Worm (Caenorhabditis elegans) whole organism, young adult: Measurements from ENCODE around the gene rsu-1.

Source experiments
- F52B5.7 ChIP-seq: sonication (generic microtip); optimal IDR thresholded peaks from 2 replicates; lab custom pipeline; 2016; ENCODE audit warnings: mild to moderate bottlenecking, missing genetic modification characterization, missing compliant biosample characterization
- F57A8.1 ChIP-seq: fragments of 200-800 bp; sonication (Bioruptor generic); optimal IDR thresholded peaks from 2 replicates; lab custom pipeline; 2018; ENCODE audit warnings: mild to moderate bottlenecking, missing genetic modification characterization, moderate library complexity, missing compliant biosample characterization
- Y53G8AR.9 ChIP-seq: fragments of 200-800 bp; sonication (Bioruptor generic); conservative IDR thresholded peaks from 2 replicates; pipeline ENCODE4 v1.3.6; 2022; ENCODE audit warnings: missing genetic modification reagents, missing genetic modification characterization, missing compliant biosample characterization
- Y95B8A.8 ChIP-seq: fragments of 200-800 bp; sonication (Bioruptor generic); IDR thresholded peaks from 2 replicates; pipeline ENCODE4 v1.3.6; 2022; ENCODE audit warnings: missing genetic modification reagents, missing genetic modification characterization, missing compliant biosample characterization
- atf-7 ChIP-seq: sonication (generic microtip); optimal IDR thresholded peaks from 2 replicates; lab custom pipeline; 2017; ENCODE audit warnings: mild to moderate bottlenecking, missing genetic modification characterization, missing compliant biosample characterization
- bed-2 ChIP-seq: fragments of 200-800 bp; sonication (Bioruptor generic); IDR thresholded peaks from 2 replicates; pipeline ENCODE4 v1.3.6; 2022; ENCODE audit warnings: missing genetic modification reagents, missing genetic modification characterization, missing compliant biosample characterization
- cebp-1 ChIP-seq, 2 experiments: fragments of 200-800 bp in 1 of 2; sonication (Bioruptor generic) in 1 of 2; sonication (generic microtip) in 1 of 2; IDR thresholded peaks in 1 of 2; optimal IDR thresholded peaks in 1 of 2; 2 replicates each; pipeline versions ENCODE4 v1.3.6 to Lab custom; 2017 to 2022; ENCODE audit warnings: missing compliant biosample characterization in 2 of 2, missing genetic modification characterization in 2 of 2, mild to moderate bottlenecking in 1 of 2, missing genetic modification reagents in 1 of 2, moderate library complexity in 1 of 2
- chd-7 ChIP-seq: sonication (generic microtip); optimal IDR thresholded peaks from 2 replicates; lab custom pipeline; 2016; ENCODE audit warnings: mild to moderate bottlenecking, missing genetic modification characterization, moderate library complexity, missing compliant biosample characterization
- dox-1 ChIP-seq: fragments of 200-800 bp; sonication (Bioruptor generic); IDR thresholded peaks from 2 replicates; pipeline ENCODE4 v1.3.6; 2022; ENCODE audit warnings: missing genetic modification reagents, missing genetic modification characterization, missing compliant biosample characterization
- ets-4 ChIP-seq: fragments of 200-800 bp; sonication (Bioruptor generic); optimal IDR thresholded peaks from 2 replicates; lab custom pipeline; 2018; ENCODE audit warnings: mild to moderate bottlenecking, missing genetic modification characterization, missing compliant biosample characterization
- hmg-1.2 ChIP-seq: fragments of 200-800 bp; sonication (Bioruptor generic); IDR thresholded peaks from 2 replicates; pipeline ENCODE4 v1.3.6; 2022; ENCODE audit warnings: missing genetic modification reagents, missing genetic modification characterization, missing compliant biosample characterization
- hmg-20 ChIP-seq: fragments of 200-800 bp; sonication (Bioruptor generic); IDR thresholded peaks from 2 replicates; pipeline ENCODE4 v1.3.6; 2022; ENCODE audit warnings: missing genetic modification reagents, missing genetic modification characterization, missing compliant biosample characterization
- let-607 ChIP-seq, 2 experiments: fragments of 200-800 bp in 1 of 2; sonication (Bioruptor generic) in 1 of 2; sonication (generic microtip) in 1 of 2; optimal IDR thresholded peaks; 2 replicates each; lab custom pipeline; 2016 to 2018; ENCODE audit warnings: mild to moderate bottlenecking in 2 of 2, missing compliant biosample characterization in 2 of 2, missing genetic modification characterization in 2 of 2, moderate library complexity in 2 of 2, missing genotype in 1 of 2
- lin-35 ChIP-seq, 3 experiments: fragments of 150-350 bp in 2 of 3; sonication (generic microtip) in 1 of 3; optimal IDR thresholded peaks; 2 replicates each; lab custom pipeline; 2014 to 2018; ENCODE audit warnings: missing biosample characterization in 3 of 3, missing genetic modification characterization in 3 of 3, missing genetic modification reagents in 3 of 3
- lin-40 ChIP-seq: sonication (generic microtip); optimal IDR thresholded peaks from 2 replicates; lab custom pipeline; 2016; ENCODE audit warnings: missing genetic modification characterization, mild to moderate bottlenecking, missing compliant biosample characterization, missing genotype, missing genetic modification reagents
- madf-10 ChIP-seq: sonication (generic microtip); optimal IDR thresholded peaks from 2 replicates; lab custom pipeline; 2016; ENCODE audit warnings: mild to moderate bottlenecking, missing genetic modification characterization, missing compliant biosample characterization
- nhr-179 ChIP-seq: sonication (generic microtip); optimal IDR thresholded peaks from 2 replicates; lab custom pipeline; 2016; ENCODE audit warnings: mild to moderate bottlenecking, missing genetic modification characterization, missing compliant biosample characterization
- nhr-80 ChIP-seq: sonication (generic microtip); optimal IDR thresholded peaks from 2 replicates; lab custom pipeline; 2016; ENCODE audit warnings: missing genetic modification characterization, missing compliant biosample characterization
- pha-4 ChIP-seq: fragments of 150-350 bp; sonication (generic microtip); optimal IDR thresholded peaks from 2 replicates; lab custom pipeline; 2014; ENCODE audit warnings: missing biosample characterization, missing genetic modification reagents, missing genetic modification characterization
- repo-1 ChIP-seq: sonication (generic microtip); optimal IDR thresholded peaks from 2 replicates; lab custom pipeline; 2017; ENCODE audit warnings: mild to moderate bottlenecking, missing genetic modification characterization, missing compliant biosample characterization
- somi-1 ChIP-seq: fragments of 200-800 bp; sonication (Bioruptor generic); optimal IDR thresholded peaks from 2 replicates; lab custom pipeline; 2018; ENCODE audit warnings: mild to moderate bottlenecking, missing genetic modification characterization, missing compliant biosample characterization
- tbp1 ChIP-seq: fragments of 200-800 bp; sonication (Bioruptor generic); optimal IDR thresholded peaks from 2 replicates; lab custom pipeline; 2018; ENCODE audit warnings: mild to moderate bottlenecking, missing genetic modification characterization, missing compliant biosample characterization
- ztf-22 ChIP-seq: fragments of 200-800 bp; sonication (Bioruptor generic); optimal IDR thresholded peaks from 2 replicates; lab custom pipeline; 2018; ENCODE audit warnings: mild to moderate bottlenecking, missing genetic modification characterization, moderate library complexity, missing compliant biosample characterization

The rsu-1 gene

ce11 chrIII:3519505-3519904 lies 47.7 kb downstream of the rsu-1 start, which contains the start of gene hmit-1.3:
hmit-1.3 (minus strand) TSS chrIII:3519607.
- TF ChIP-seq nhr-80 (tag; lab: Kevin White, UChicago) (peak; percentile 8), hmg-20 (no peak), lin-35 (GFP tag; optimal IDR thresholded peaks at IDR 0.05; lab: Kevin White, UChicago) (no peak)

ce11 chrIII:3520417-3520816 lies 48.6 kb downstream of the rsu-1 start:
- TF ChIP-seq let-607 (tag; optimal IDR thresholded peaks at IDR 0.05; lab: Kevin White, UChicago) (peak; percentile 70 to 76), F57A8.1 (GFP tag; lab: Kevin White, UChicago) (no peak), pha-4 (tag; lab: Kevin White, UChicago) (no peak), repo-1 (no peak), ets-4 (GFP tag; lab: Kevin White, UChicago) (peak; percentile 41), F52B5.7 (no peak), nhr-80 (tag; lab: Kevin White, UChicago) (peak; percentile 87), nhr-179 (no peak), Y53G8AR.9 (GFP tag; lab: Robert Waterston, UW) (no peak), atf-7 (tag; lab: Kevin White, UChicago) (peak; percentile 47), lin-35 (GFP tag; optimal IDR thresholded peaks at IDR 0.05; lab: Kevin White, UChicago) (no peak), lin-40 (tag; lab: Kevin White, UChicago) (peak; percentile 8), tbp1 (GFP tag; lab: Kevin White, UChicago) (peak; percentile 23), cebp-1 (GFP tag; IDR thresholded peaks at IDR 0.05; lab: Robert Waterston, UW) (no peak), cebp-1 (tag; optimal IDR thresholded peaks at IDR 0.05; lab: Kevin White, UChicago) (peak; percentile 61), Y95B8A.8 (GFP tag; lab: Robert Waterston, UW) (no peak), chd-7 (tag; lab: Kevin White, UChicago) (peak; percentile 22), ztf-22 (GFP tag; lab: Kevin White, UChicago) (peak; percentile 50), bed-2 (GFP tag; lab: Robert Waterston, UW) (no peak), dox-1 (GFP tag; lab: Robert Waterston, UW) (peak; percentile 34; the same call in 1 of the 2 replicates), somi-1 (GFP tag; lab: Kevin White, UChicago) (no peak), hmg-1.2 (GFP tag; lab: Robert Waterston, UW) (peak; percentile 63; the same call in 1 of the 2 replicates), madf-10 (tag; lab: Kevin White, UChicago) (peak; percentile 3)
